Worm (Caenorhabditis elegans): ENCODE data around the gene F09A5.3.

ce11 chrX:13190912-13191311, 49.5 kb downstream of the F09A5.3 start, which contains the start of gene gpa-6:
- TF ChIP-seq aptf-3 (GFP tag; IDR thresholded peaks at IDR 0.05): no peak
- no peak for TF ChIP-seq unc-130 (GFP tag; optimal IDR thresholded peaks at IDR 0.05)
- no peak for TF ChIP-seq F52B5.7 (tag; optimal IDR thresholded peaks at IDR 0.05)
- no peak for TF ChIP-seq pha-4 (tag; optimal IDR thresholded peaks at IDR 0.05)
- TF ChIP-seq dpff-1 (tag; optimal IDR thresholded peaks at IDR 0.05): no peak
- no peak for TF ChIP-seq ztf-25 (GFP tag; IDR thresholded peaks at IDR 0.05)
- TF ChIP-seq unc-62 (GFP tag; optimal IDR thresholded peaks at IDR 0.05): no peak
- no peak for TF ChIP-seq snpc-4 (GFP tag; optimal IDR thresholded peaks at IDR 0.05)
- TF ChIP-seq snpc-4 (tag; optimal IDR thresholded peaks at IDR 0.05): no peak
- no peak for TF ChIP-seq ama-1 (optimal IDR thresholded peaks at IDR 0.05)
- TF ChIP-seq ama-1 (GFP tag; optimal IDR thresholded peaks at IDR 0.05): no peak
- no peak for TF ChIP-seq F49E8.2 (tag; optimal IDR thresholded peaks at IDR 0.05; ENCODE audit: insufficient read depth)
